Worm (Caenorhabditis elegans) whole organism, L4 larva: ENCODE measurements around the gene hum-5.

Experiments
- D1046.2 ChIP-seq: fragments of 200-800 bp; sonication (Bioruptor generic); IDR thresholded peaks from 2 replicates; pipeline ENCODE4 v1.3.6; 2022; ENCODE audit warnings: missing genetic modification characterization, missing compliant biosample characterization
- F26F4.8 ChIP-seq: fragments of 200-800 bp; sonication (Bioruptor generic); conservative IDR thresholded peaks from 2 replicates; pipeline ENCODE4 v1.3.6; 2022; ENCODE audit warnings: missing genetic modification characterization, missing compliant biosample characterization
- F37D6.2 ChIP-seq: sonication (generic microtip); optimal IDR thresholded peaks from 2 replicates; lab custom pipeline; 2016; ENCODE audit warnings: mild to moderate bottlenecking, missing genetic modification characterization, missing compliant biosample characterization
- F44E2.7 ChIP-seq: fragments of 200-800 bp; sonication (Bioruptor generic); IDR thresholded peaks from 2 replicates; pipeline ENCODE4 v2.1.2; 2022; ENCODE audit warnings: missing genetic modification characterization, missing compliant biosample characterization
- F49E8.2 ChIP-seq: sonication (generic microtip); optimal IDR thresholded peaks from 2 replicates; lab custom pipeline; 2016; ENCODE audit warnings: missing compliant biosample characterization, mild to moderate bottlenecking, missing genetic modification characterization, borderline replicate concordance
- T26A8.4 ChIP-seq: fragments of 200-800 bp; sonication (Bioruptor generic); IDR thresholded peaks from 2 replicates; pipeline ENCODE4 v1.3.6; 2022; ENCODE audit warnings: missing genetic modification characterization, missing compliant biosample characterization
- Y105C5A.15 ChIP-seq: fragments of 200-800 bp; sonication (Bioruptor generic); IDR thresholded peaks from 2 replicates; pipeline ENCODE4 v1.3.6; 2022; ENCODE audit warnings: missing genetic modification characterization, missing compliant biosample characterization
- Y48G9A.11 ChIP-seq: fragments of 200-800 bp; sonication (Bioruptor generic); IDR thresholded peaks from 2 replicates; pipeline ENCODE4 v1.3.6; 2022; ENCODE audit warnings: missing genetic modification reagents, missing genetic modification characterization, missing compliant biosample characterization
- Y75B8A.6 ChIP-seq: fragments of 200-800 bp; sonication (Bioruptor generic); IDR thresholded peaks from 2 replicates; pipeline ENCODE4 v1.3.6; 2022; ENCODE audit warnings: missing genetic modification reagents, missing genetic modification characterization, missing compliant biosample characterization
- ZK337.2 ChIP-seq: fragments of 200-800 bp; sonication (Bioruptor generic); IDR thresholded peaks from 2 replicates; pipeline ENCODE4 v1.3.6; 2022; ENCODE audit warnings: missing genetic modification reagents, missing genetic modification characterization, missing compliant biosample characterization
- ZK546.5 ChIP-seq, 2 experiments: sonication (generic microtip); optimal IDR thresholded peaks; 2 replicates each; lab custom pipeline; 2017; ENCODE audit warnings: missing biosample characterization in 2 of 2, missing genetic modification characterization in 2 of 2
- aha-1 ChIP-seq: fragments of 150-350 bp; peaks from one replicate; lab custom pipeline; 2014; ENCODE audit warnings: missing biosample characterization, missing genetic modification characterization
- aly-2 ChIP-seq: sonication (generic microtip); optimal IDR thresholded peaks from 2 replicates; lab custom pipeline; 2018; ENCODE audit warnings: missing biosample characterization, missing genetic modification characterization
- ceh-28 ChIP-seq: fragments of 150-350 bp; optimal IDR thresholded peaks from 2 replicates; lab custom pipeline; 2014; ENCODE audit warnings: missing biosample characterization, missing genetic modification reagents, missing genetic modification characterization
- ceh-62 ChIP-seq: sonication (generic microtip); optimal IDR thresholded peaks from 2 replicates; lab custom pipeline; 2017; ENCODE audit warnings: missing biosample characterization, missing genetic modification characterization
- ces-1 ChIP-seq: fragments of 150-350 bp; sonication (generic microtip); optimal IDR thresholded peaks from 4 replicates; lab custom pipeline; 2014; ENCODE audit warnings: missing biosample characterization, missing genetic modification reagents, missing genetic modification characterization
- cey-2 ChIP-seq: sonication (generic microtip); optimal IDR thresholded peaks from 3 replicates; lab custom pipeline; 2017; ENCODE audit warnings: missing genetic modification characterization, mild to moderate bottlenecking, missing compliant biosample characterization, antibody characterized with exemption, borderline replicate concordance; ENCODE audit not compliant: insufficient read depth
- ctbp-1 ChIP-seq: fragments of 200-800 bp; sonication (Bioruptor generic); IDR thresholded peaks from 2 replicates; pipeline ENCODE4 v1.3.6; 2022; ENCODE audit warnings: missing genetic modification reagents, missing genetic modification characterization, missing compliant biosample characterization
- daf-8 ChIP-seq: fragments of 200-800 bp; sonication (Bioruptor generic); IDR thresholded peaks from 2 replicates; pipeline ENCODE4 v1.3.6; 2022; ENCODE audit warnings: missing genetic modification characterization, missing compliant biosample characterization
- dmd-8 ChIP-seq: fragments of 200-800 bp; sonication (Bioruptor generic); IDR thresholded peaks from 2 replicates; pipeline ENCODE4 v1.3.6; 2022; ENCODE audit warnings: missing genetic modification characterization, missing compliant biosample characterization
- egl-27 ChIP-seq: sonication (generic microtip); optimal IDR thresholded peaks from 3 replicates; lab custom pipeline; 2017; ENCODE audit warnings: missing biosample characterization, missing genetic modification reagents, missing genetic modification characterization
- egl-43 ChIP-seq: fragments of 200-800 bp; sonication (Bioruptor generic); IDR thresholded peaks from 2 replicates; pipeline ENCODE4 v1.3.6; 2022; ENCODE audit warnings: missing genetic modification reagents, missing genetic modification characterization, missing compliant biosample characterization
- gei-8 ChIP-seq: fragments of 200-800 bp; sonication (Bioruptor generic); optimal IDR thresholded peaks from 2 replicates; lab custom pipeline; 2018; ENCODE audit warnings: mild to moderate bottlenecking, missing genetic modification characterization, missing compliant biosample characterization
- hif-1 ChIP-seq, 2 experiments: sonication (generic microtip); optimal IDR thresholded peaks; 2 replicates each; lab custom pipeline; 2016 to 2017; ENCODE audit warnings: missing compliant biosample characterization in 2 of 2, missing genetic modification characterization in 2 of 2, missing genetic modification reagents in 2 of 2, missing genotype in 2 of 2, mild to moderate bottlenecking in 1 of 2
- lim-7 ChIP-seq: fragments of 200-800 bp; sonication (Bioruptor generic); IDR thresholded peaks from 2 replicates; pipeline ENCODE4 v1.3.6; 2022; ENCODE audit warnings: missing genetic modification characterization, missing compliant biosample characterization
- lin-1 ChIP-seq: fragments of 200-800 bp; sonication (Bioruptor generic); IDR thresholded peaks from 2 replicates; pipeline ENCODE4 v1.3.6; 2022; ENCODE audit warnings: missing genetic modification reagents, missing genetic modification characterization, missing compliant biosample characterization
- lir-3 ChIP-seq: sonication (generic microtip); optimal IDR thresholded peaks from 2 replicates; lab custom pipeline; 2016; ENCODE audit warnings: mild to moderate bottlenecking, missing genetic modification characterization, missing compliant biosample characterization
- lsy-2 ChIP-seq, 2 experiments: fragments of 150-350 bp in 1 of 2; sonication (generic microtip) in 1 of 2; optimal IDR thresholded peaks; 2 replicates each; lab custom pipeline; 2014 to 2017; ENCODE audit warnings: missing biosample characterization in 2 of 2, missing genetic modification characterization in 2 of 2
- mep-1 ChIP-seq: fragments of 150-350 bp; sonication (generic microtip); optimal IDR thresholded peaks from 3 replicates; lab custom pipeline; 2014; ENCODE audit warnings: missing biosample characterization, missing genetic modification characterization
- mes-2 ChIP-seq: sonication (generic microtip); optimal IDR thresholded peaks from 2 replicates; lab custom pipeline; 2016; ENCODE audit warnings: missing genotype, mild to moderate bottlenecking, missing genetic modification characterization, missing compliant biosample characterization; ENCODE audit not compliant: poor library complexity, severe bottlenecking
- mxl-3 ChIP-seq: fragments of 200-800 bp; sonication (Bioruptor generic); optimal IDR thresholded peaks from 2 replicates; lab custom pipeline; 2018; ENCODE audit warnings: mild to moderate bottlenecking, missing genetic modification characterization, missing compliant biosample characterization
- nhr-11 ChIP-seq: fragments of 150-350 bp; optimal IDR thresholded peaks from 2 replicates; lab custom pipeline; 2014; ENCODE audit warnings: missing biosample characterization, missing genetic modification characterization
- nhr-41 ChIP-seq: fragments of 200-800 bp; sonication (Bioruptor generic); IDR thresholded peaks from 2 replicates; pipeline ENCODE4 v1.3.6; 2022; ENCODE audit warnings: missing genetic modification reagents, missing genetic modification characterization, missing compliant biosample characterization
- nhr-42 ChIP-seq: fragments of 200-800 bp; sonication (Bioruptor generic); IDR thresholded peaks from 2 replicates; pipeline ENCODE4 v1.3.6; 2022; ENCODE audit warnings: missing genetic modification characterization, missing compliant biosample characterization
- pha-4 ChIP-seq, 2 experiments: fragments of 150-350 bp in 1 of 2; fragments of 200-800 bp in 1 of 2; sonication (Bioruptor generic) in 1 of 2; IDR thresholded peaks in 1 of 2; optimal IDR thresholded peaks in 1 of 2; 2 replicates each; pipeline versions ENCODE4 v1.3.6 to Lab custom; 2014 to 2022; ENCODE audit warnings: missing genetic modification characterization in 2 of 2, missing genetic modification reagents in 2 of 2, missing biosample characterization in 1 of 2, missing compliant biosample characterization in 1 of 2
- pqm-1 ChIP-seq: sonication (generic microtip); optimal IDR thresholded peaks from 2 replicates; lab custom pipeline; 2017; ENCODE audit warnings: missing biosample characterization, missing genetic modification characterization
- set-16 ChIP-seq: fragments of 200-800 bp; sonication (Bioruptor generic); IDR thresholded peaks from 2 replicates; pipeline ENCODE4 v1.3.6; 2022; ENCODE audit warnings: missing genetic modification reagents, missing genetic modification characterization, missing compliant biosample characterization
- snpc-1.2 ChIP-seq: fragments of 200-800 bp; sonication (Bioruptor generic); IDR thresholded peaks from 2 replicates; pipeline ENCODE4 v1.3.6; 2022; ENCODE audit warnings: missing genetic modification reagents, missing genetic modification characterization, missing compliant biosample characterization
- spr-1 ChIP-seq: sonication (generic microtip); optimal IDR thresholded peaks from 2 replicates; lab custom pipeline; 2016; ENCODE audit warnings: mild to moderate bottlenecking, missing genetic modification characterization, missing compliant biosample characterization
- spr-3 ChIP-seq: fragments of 200-800 bp; sonication (Bioruptor generic); optimal IDR thresholded peaks from 2 replicates; lab custom pipeline; 2018; ENCODE audit warnings: mild to moderate bottlenecking, missing genetic modification characterization, missing compliant biosample characterization
- tag-97 ChIP-seq: fragments of 200-800 bp; sonication (Bioruptor generic); IDR thresholded peaks from 2 replicates; pipeline ENCODE4 v1.3.6; 2022; ENCODE audit warnings: missing genetic modification characterization, missing compliant biosample characterization
- tra-1 ChIP-seq: fragments of 200-800 bp; sonication (Bioruptor generic); IDR thresholded peaks from 2 replicates; pipeline ENCODE4 v1.3.6; 2022; ENCODE audit warnings: missing genetic modification reagents, missing genetic modification characterization, missing compliant biosample characterization
- unc-62 ChIP-seq, 3 experiments: fragments of 150-350 bp in 1 of 3; sonication (generic microtip); optimal IDR thresholded peaks in 2 of 3; peaks in 1 of 3; 1 replicate in 1 of 3; 2 replicates in 2 of 3; lab custom pipeline; 2014 to 2017; ENCODE audit warnings: missing biosample characterization in 3 of 3, missing genetic modification characterization in 3 of 3, missing genetic modification reagents in 3 of 3, missing genotype in 1 of 3
- vab-7 ChIP-seq: fragments of 200-800 bp; sonication (Bioruptor generic); IDR thresholded peaks from 2 replicates; pipeline ENCODE4 v1.3.6; 2022; ENCODE audit warnings: missing genetic modification reagents, missing genetic modification characterization, missing compliant biosample characterization
- zag-1 ChIP-seq: fragments of 150-350 bp; optimal IDR thresholded peaks from 2 replicates; lab custom pipeline; 2014; ENCODE audit warnings: missing biosample characterization, missing genetic modification characterization
- zip-2 ChIP-seq: fragments of 150-350 bp; optimal IDR thresholded peaks from 2 replicates; lab custom pipeline; 2014; ENCODE audit warnings: missing biosample characterization, missing genetic modification characterization
- ztf-11 ChIP-seq: fragments of 150-350 bp; optimal IDR thresholded peaks from 2 replicates; lab custom pipeline; 2014; ENCODE audit warnings: missing biosample characterization, missing genetic modification characterization

The hum-5 gene

DNA sequence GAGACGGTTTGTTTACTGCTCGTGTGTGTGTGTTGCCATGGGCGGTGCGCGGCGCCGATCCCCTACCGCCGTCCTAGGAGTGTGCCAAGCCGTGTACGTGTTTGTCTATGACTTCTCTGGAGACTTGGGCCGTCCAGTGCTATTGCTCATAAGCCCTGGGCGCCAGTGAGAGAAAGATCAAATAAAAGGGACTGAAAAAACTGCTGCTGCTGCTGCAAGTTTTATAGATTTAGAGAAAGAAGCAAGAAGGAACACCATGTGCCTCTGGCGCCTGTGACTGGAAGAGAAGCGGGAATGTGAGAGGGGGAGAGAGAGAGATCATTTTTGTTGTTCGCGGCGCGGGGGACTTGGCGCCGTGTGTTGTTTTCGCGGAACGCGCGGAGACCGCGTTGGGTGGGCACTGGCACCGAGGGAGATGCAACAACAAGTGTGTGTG is 52.6 kb downstream of the hum-5 start (continued):
- TF ChIP-seq hif-1 (tag; optimal IDR thresholded peaks at IDR 0.05; lab: Kevin White, UChicago) (peak in 1 of 2 experiments; percentile 52), nhr-42 (GFP tag; lab: Robert Waterston, UW) (no peak), set-16 (peak; percentile 72), Y105C5A.15 (no peak), F37D6.2 (peak; percentile 31), aha-1 (tag; lab: Kevin White, UChicago) (peak; percentile 70)

DNA sequence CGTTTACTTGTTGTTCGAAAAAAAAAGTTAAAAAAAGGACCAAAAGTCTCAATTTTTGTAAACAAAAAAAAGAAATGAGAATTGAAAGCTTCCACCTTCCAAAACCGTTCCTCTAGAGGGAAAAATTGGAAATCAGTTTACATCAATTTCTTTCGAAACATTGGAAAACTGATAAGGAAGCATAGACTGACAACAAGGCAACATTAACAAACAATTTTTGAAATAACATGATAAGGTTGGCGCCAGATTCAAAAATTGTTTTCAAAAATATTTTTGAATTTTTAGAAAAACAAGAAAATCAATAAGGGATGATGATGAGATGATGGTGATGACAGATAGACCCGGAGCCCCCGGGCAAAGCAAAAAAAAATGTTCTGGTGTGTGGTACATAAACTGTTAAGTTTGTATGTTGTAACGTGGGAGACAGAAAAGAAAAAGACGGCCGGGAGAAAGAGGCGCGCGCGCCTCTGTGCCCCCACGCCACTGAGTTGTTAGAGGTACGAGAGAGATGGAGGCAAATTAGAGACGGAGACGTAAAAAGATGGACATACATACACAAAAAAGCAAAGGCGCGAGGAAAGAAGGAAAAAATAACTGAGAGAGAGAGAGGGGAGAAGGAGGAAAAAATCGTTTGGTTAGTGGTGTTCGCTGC is 56.5 kb downstream of the hum-5 start:
- no peak for TF ChIP-seq lir-3 (tag; lab: Kevin White, UChicago)
- no peak for TF ChIP-seq lim-7 (GFP tag; lab: Robert Waterston, UW)
- no peak for TF ChIP-seq daf-8
- TF ChIP-seq egl-43, result no peak; the same call in 1 of the 2 replicates
- no peak for TF ChIP-seq ZK546.5 (tag; optimal IDR thresholded peaks at IDR 0.05; lab: Kevin White, UChicago)
- peak; percentile 13 for TF ChIP-seq F37D6.2
- peak; percentile 64; the same call in 1 of the 2 replicates for TF ChIP-seq tra-1 (GFP tag; lab: Robert Waterston, UW)
- no peak for TF ChIP-seq ces-1
- TF ChIP-seq F49E8.2 (tag; lab: Kevin White, UChicago), result no peak
- TF ChIP-seq F26F4.8 (GFP tag; lab: Robert Waterston, UW), result no peak
- TF ChIP-seq aly-2 (tag; lab: Kevin White, UChicago), result no peak
- peak; percentile 79 for TF ChIP-seq mes-2 (tag; lab: Kevin White, UChicago)
- no peak for TF ChIP-seq ceh-62 (tag; lab: Kevin White, UChicago)
- TF ChIP-seq F44E2.7 (GFP tag; lab: Robert Waterston, UW), result no peak
- TF ChIP-seq pqm-1 (tag; lab: Kevin White, UChicago), result peak; percentile 58
- peak; percentile 84 for TF ChIP-seq mxl-3
- TF ChIP-seq lsy-2 (tag; optimal IDR thresholded peaks at IDR 0.05; lab: Kevin White, UChicago), result peak in 1 of 2 experiments; percentile 66
- no peak for TF ChIP-seq vab-7 (GFP tag; lab: Robert Waterston, UW)
- no peak for TF ChIP-seq spr-3 (GFP tag; lab: Kevin White, UChicago)
- TF ChIP-seq unc-62 (GFP tag; optimal IDR thresholded peaks at IDR 0.05 in 1 of 2; lab: Kevin White, UChicago), result peak in 1 of 2 experiments; percentile 44
- no peak for TF ChIP-seq unc-62 (tag; optimal IDR thresholded peaks at IDR 0.05; lab: Kevin White, UChicago)
- no peak for TF ChIP-seq D1046.2
- no peak for TF ChIP-seq ZK337.2 (GFP tag; lab: Robert Waterston, UW)
- TF ChIP-seq zag-1 (tag; lab: Kevin White, UChicago), result no peak
- peak; percentile 58; the same call in 1 of the 2 replicates for TF ChIP-seq ctbp-1 (GFP tag; lab: Robert Waterston, UW)
- TF ChIP-seq Y48G9A.11 (GFP tag; lab: Robert Waterston, UW), result no peak
- peak; percentile 79 for TF ChIP-seq mep-1
- no peak for TF ChIP-seq cey-2 (tag; lab: Kevin White, UChicago)
- TF ChIP-seq zip-2 (tag; lab: Kevin White, UChicago), result no peak
- peak; percentile 37; the same call in 1 of the 2 replicates for TF ChIP-seq T26A8.4
- 0 out of 2 replicates have a peak, but pooled peaks have one; percentile 10 for TF ChIP-seq dmd-8 (GFP tag; lab: Robert Waterston, UW)
- no peak for TF ChIP-seq ztf-11 (tag; lab: Kevin White, UChicago)
- no peak for TF ChIP-seq snpc-1.2
- no peak for TF ChIP-seq lin-1 (GFP tag; lab: Robert Waterston, UW)
- no peak for TF ChIP-seq Y75B8A.6 (GFP tag; lab: Robert Waterston, UW)
- peak; percentile 97 for TF ChIP-seq aha-1 (tag; lab: Kevin White, UChicago)
- TF ChIP-seq tag-97, result no peak
- no peak for TF ChIP-seq ceh-28 (tag; lab: Kevin White, UChicago)
- TF ChIP-seq nhr-11, result no peak
- TF ChIP-seq pha-4 (GFP tag; IDR thresholded peaks at IDR 0.05; lab: Robert Waterston, UW), result peak; percentile 61; the same call in 1 of the 2 replicates
- TF ChIP-seq pha-4 (tag; optimal IDR thresholded peaks at IDR 0.05; lab: Kevin White, UChicago), result no peak
- TF ChIP-seq egl-27 (tag; lab: Kevin White, UChicago), result no peak
- peak; percentile 40 for TF ChIP-seq spr-1 (tag; lab: Kevin White, UChicago)
- TF ChIP-seq gei-8 (GFP tag; lab: Kevin White, UChicago), result no peak
- TF ChIP-seq nhr-41 (GFP tag; lab: Robert Waterston, UW), result 0 out of 2 replicates have a peak, but pooled peaks have one; percentile 28
